Worm (Caenorhabditis elegans) whole organism, L4/young adult: ENCODE measurements around the gene bath-27.

ENCODE experiments used
- W03F9.2 ChIP-seq: fragments of 150-350 bp; optimal IDR thresholded peaks from 2 replicates; lab custom pipeline; 2014; ENCODE audit warnings: missing biosample characterization, missing genetic modification characterization
- dao-5 ChIP-seq: sonication (generic microtip); optimal IDR thresholded peaks from 2 replicates; lab custom pipeline; 2016; ENCODE audit warnings: missing genotype, missing genetic modification characterization, moderate library complexity, missing compliant biosample characterization
- him-1 ChIP-seq: sonication (generic microtip); optimal IDR thresholded peaks from 2 replicates; lab custom pipeline; 2016; ENCODE audit warnings: missing genotype, missing genetic modification reagents, missing genetic modification characterization, missing compliant biosample characterization

bath-27 gene

ce11 chrII:3346328-3346780 lies 12.6 kb upstream of the bath-27 start, which contains the start of gene bath-30:
Gene bath-30 (minus strand): TSS chrII:3346378.
- TF ChIP-seq W03F9.2 (tag; lab: Kevin White, UChicago): no peak
- TF ChIP-seq dao-5 (tag; lab: Kevin White, UChicago): no peak
- TF ChIP-seq him-1 (tag; lab: Kevin White, UChicago): no peak

ce11 chrII:3347940-3348610 lies 10.9 kb upstream of the bath-27 start, which contains the start of the genes F14D2.14 and bath-29:
Gene F14D2.14 (minus strand): TSS chrII:3347990.
Gene bath-29 (plus strand): TSS chrII:3348560.
- TF ChIP-seq him-1 (tag; lab: Kevin White, UChicago): no peak
- TF ChIP-seq dao-5 (tag; lab: Kevin White, UChicago): no peak
- no peak for TF ChIP-seq W03F9.2 (tag; lab: Kevin White, UChicago)

ce11 chrII:3349820-3350291 lies 9.1 kb upstream of the bath-27 start, which contains the start of gene F14D2.8:
Gene F14D2.8 (minus strand): TSS chrII:3349870.
- no peak for TF ChIP-seq him-1 (tag; lab: Kevin White, UChicago)
- TF ChIP-seq dao-5 (tag; lab: Kevin White, UChicago): no peak
- no peak for TF ChIP-seq W03F9.2 (tag; lab: Kevin White, UChicago)

ce11 chrII:3367100-3367499 lies 8.2 kb downstream of the bath-27 start, which contains the start of gene Y49F6C.6:
Gene Y49F6C.6 (minus strand): TSS chrII:3367200.
- no peak for TF ChIP-seq dao-5 (tag; lab: Kevin White, UChicago)

ce11 chrII:3368097-3368496 lies 9.2 kb downstream of the bath-27 start, which contains the start of gene Y49F6C.7:
Gene Y49F6C.7 (minus strand): TSS chrII:3368197.
- TF ChIP-seq dao-5 (tag; lab: Kevin White, UChicago): no peak
- no peak for TF ChIP-seq him-1 (tag; lab: Kevin White, UChicago)
- no peak for TF ChIP-seq W03F9.2 (tag; lab: Kevin White, UChicago)

- TF ChIP-seq dao-5 (tag; lab: Kevin White, UChicago) (no peak), W03F9.2 (tag; lab: Kevin White, UChicago) (no peak), him-1 (tag; lab: Kevin White, UChicago) (no peak)
Observed at ce11 chrII:3370061-3370460, 11.1 kb downstream of the bath-27 start, which contains the start of gene Y49F6C.8. Gene Y49F6C.8 (minus strand): TSS chrII:3370111.

- no peak for TF ChIP-seq W03F9.2 (tag; lab: Kevin White, UChicago)
- TF ChIP-seq dao-5 (tag; lab: Kevin White, UChicago): no peak
- TF ChIP-seq him-1 (tag; lab: Kevin White, UChicago): no peak
Observed at ce11 chrII:3371010-3371409, 12.1 kb downstream of the bath-27 start, which contains the start of gene bath-23. Gene bath-23 (plus strand): TSS chrII:3371310.

ce11 chrII:3373875-3374274 lies 14.9 kb downstream of the bath-27 start:
- TF ChIP-seq him-1 (tag; lab: Kevin White, UChicago): no peak
- no peak for TF ChIP-seq dao-5 (tag; lab: Kevin White, UChicago)
- no peak for TF ChIP-seq W03F9.2 (tag; lab: Kevin White, UChicago)

ce11 chrII:3374779-3375178 lies 15.8 kb downstream of the bath-27 start, which contains the start of gene bath-10:
Gene bath-10 (plus strand): TSS chrII:3375079.
- no peak for TF ChIP-seq W03F9.2 (tag; lab: Kevin White, UChicago)
- no peak for TF ChIP-seq him-1 (tag; lab: Kevin White, UChicago)
- TF ChIP-seq dao-5 (tag; lab: Kevin White, UChicago): no peak

ce11 chrII:3375302-3375701 lies 16.4 kb downstream of the bath-27 start:
- TF ChIP-seq W03F9.2 (tag; lab: Kevin White, UChicago) (no peak), him-1 (tag; lab: Kevin White, UChicago) (no peak), dao-5 (tag; lab: Kevin White, UChicago) (no peak)

ce11 chrII:3376789-3377188 lies 17.9 kb downstream of the bath-27 start, which contains the start of gene bath-9:
Gene bath-9 (plus strand): TSS chrII:3377089.
- TF ChIP-seq W03F9.2 (tag; lab: Kevin White, UChicago): no peak
- no peak for TF ChIP-seq him-1 (tag; lab: Kevin White, UChicago)
- TF ChIP-seq dao-5 (tag; lab: Kevin White, UChicago): no peak

- TF ChIP-seq him-1 (tag; lab: Kevin White, UChicago): no peak
- no peak for TF ChIP-seq W03F9.2 (tag; lab: Kevin White, UChicago)
- no peak for TF ChIP-seq dao-5 (tag; lab: Kevin White, UChicago)
Observed at ce11 chrII:3378275-3378674, 19.3 kb downstream of the bath-27 start, which contains the start of gene Y49F6C.2. Gene Y49F6C.2 (plus strand): TSS chrII:3378575.

- no peak for TF ChIP-seq dao-5 (tag; lab: Kevin White, UChicago)
- TF ChIP-seq W03F9.2 (tag; lab: Kevin White, UChicago): no peak
- TF ChIP-seq him-1 (tag; lab: Kevin White, UChicago): no peak
Observed at ce11 chrII:3381510-3381909, 22.6 kb downstream of the bath-27 start, which contains the start of gene T06D4.1. Gene T06D4.1 (plus strand): TSS chrII:3381830.
